Fruit fly (Drosophila melanogaster): ENCODE results near the gene CG15459.

The CG15459 gene

dm6 chrX:20423747-20424165, 10.4 kb upstream of the CG15459 start, which contains the start of the genes Pp4-19C and cactin (continued):
- TF ChIP-seq slbo (GFP tag; IDR thresholded peaks at IDR 0.05) (peak; percentile 55), CG17802 (tag; optimal IDR thresholded peaks at IDR 0.05) (peak; percentile 22), danr (GFP tag; IDR thresholded peaks at IDR 0.05) (no peak), Aef1 (GFP tag; IDR thresholded peaks at IDR 0.05) (no peak), CG15479 (GFP tag; optimal IDR thresholded peaks at IDR 0.05) (no peak), CG14014 (GFP tag; IDR thresholded peaks at IDR 0.05) (no peak), CG9797 (GFP tag; optimal IDR thresholded peaks at IDR 0.05) (no peak), chinmo (GFP tag; IDR thresholded peaks at IDR 0.05; ENCODE audit: partially characterized antibody) (peak; percentile 49; the same call in 1 of the 4 replicates), hbn (GFP tag; IDR thresholded peaks at IDR 0.05; ENCODE audit: partially characterized antibody) (peak; percentile 61), slou (GFP tag; optimal IDR thresholded peaks at IDR 0.05) (no peak), CHES-1-like (GFP tag; optimal IDR thresholded peaks at IDR 0.05) (no peak), CG9215 (GFP tag; IDR thresholded peaks at IDR 0.05) (peak; percentile 30; the same call in 1 of the 2 replicates), CG13775 (GFP tag; optimal IDR thresholded peaks at IDR 0.05) (peak; percentile 7), CG3847 (GFP tag; IDR thresholded peaks at IDR 0.05) (peak; percentile 15; the same call in 1 of the 2 replicates), Sry-δ (GFP tag; optimal IDR thresholded peaks at IDR 0.05) (peak; percentile 90), Hr39 (optimal IDR thresholded peaks at IDR 0.05) (no peak), Xrp1 (GFP tag; IDR thresholded peaks at IDR 0.05) (no peak; the same call in 1 of the 2 replicates), Ptx1 (GFP tag; IDR thresholded peaks at IDR 0.05) (peak; percentile 31; the same call in 1 of the 2 replicates), CG8478 (optimal IDR thresholded peaks at IDR 0.05) (no peak), Dip3 (GFP tag; optimal IDR thresholded peaks at IDR 0.05) (no peak), CG10462 (GFP tag; optimal IDR thresholded peaks at IDR 0.05) (no peak), CG6175 (GFP tag; IDR thresholded peaks at IDR 0.05) (no peak), Bteb2 (GFP tag; optimal IDR thresholded peaks at IDR 0.05) (peak; percentile 3), CG34422 (GFP tag; IDR thresholded peaks at IDR 0.05) (no peak), fd102C (GFP tag; optimal IDR thresholded peaks at IDR 0.05) (no peak), Mad (GFP tag; optimal IDR thresholded peaks at IDR 0.05) (peak; percentile 44), CG8924 (tag; optimal IDR thresholded peaks at IDR 0.05) (peak; percentile 40), ttk (GFP tag; IDR thresholded peaks at IDR 0.05) (no peak), pum (GFP tag; optimal IDR thresholded peaks at IDR 0.05) (no peak), tin (GFP tag; optimal IDR thresholded peaks at IDR 0.05) (no peak), ash1 (GFP tag; optimal IDR thresholded peaks at IDR 0.05) (no peak), Nf-YA (GFP tag; IDR thresholded peaks at IDR 0.05) (no peak), CG18476 (GFP tag; optimal IDR thresholded peaks at IDR 0.05) (no peak), CG12219 (GFP tag; optimal IDR thresholded peaks at IDR 0.05) (no peak), onecut (GFP tag; IDR thresholded peaks at IDR 0.05) (no peak), CG18619 (GFP tag; optimal IDR thresholded peaks at IDR 0.05) (no peak), nom (GFP tag; optimal IDR thresholded peaks at IDR 0.05) (no peak), CG4424 (GFP tag; optimal IDR thresholded peaks at IDR 0.05) (peak; percentile 14), CG1603 (tag; optimal IDR thresholded peaks at IDR 0.05) (no peak), CG14965 (GFP tag; optimal IDR thresholded peaks at IDR 0.05; ENCODE audit: borderline replicate concordance) (no peak), run (tag; optimal IDR thresholded peaks at IDR 0.05) (no peak), Sox102F (GFP tag; optimal IDR thresholded peaks at IDR 0.05) (no peak), fd96Cb (tag; optimal IDR thresholded peaks at IDR 0.05) (no peak), Dek (tag; optimal IDR thresholded peaks at IDR 0.05) (no peak), repo (GFP tag; optimal IDR thresholded peaks at IDR 0.05) (no peak), bab2 (GFP tag; optimal IDR thresholded peaks at IDR 0.05) (no peak), ara (GFP tag; IDR thresholded peaks at IDR 0.05) (no peak), CG10543 (GFP tag; optimal IDR thresholded peaks at IDR 0.05) (no peak), CoRest (tag; optimal IDR thresholded peaks at IDR 0.05) (peak; percentile 41), CG32767 (GFP tag; IDR thresholded peaks at IDR 0.05) (no peak), sens (GFP tag) (peak; percentile 79), vvl (GFP tag; IDR thresholded peaks at IDR 0.05) (0 out of 2 replicates have a peak, but pooled peaks have one; percentile 23), CG5245 (GFP tag; optimal IDR thresholded peaks at IDR 0.05) (no peak)
